Fruit fly (Drosophila melanogaster) whole organism, embryonic: ENCODE data around the gene Rpp30.

Source experiments
- Abd-B ChIP-seq: fragments of 200-800 bp; sonication (Bioruptor generic); optimal IDR thresholded peaks from 2 replicates; lab custom pipeline; 2018; ENCODE audit warnings: missing biosample characterization, mild to moderate bottlenecking, missing genetic modification characterization, moderate library complexity
- Blimp-1 ChIP-seq: fragments of 200-800 bp; sonication (Bioruptor generic); optimal IDR thresholded peaks from 3 replicates; lab custom pipeline; 2018; ENCODE audit warnings: missing biosample characterization, missing genetic modification characterization, mild to moderate bottlenecking, moderate library complexity, missing genetic modification reagents
- BtbVII ChIP-seq: fragments of 200-800 bp; sonication (Bioruptor generic); optimal IDR thresholded peaks from 3 replicates; lab custom pipeline; 2017; ENCODE audit warnings: missing biosample characterization, mild to moderate bottlenecking, missing genetic modification characterization
- CG10209 ChIP-seq: fragments of 200-800 bp; sonication (Bioruptor generic); optimal IDR thresholded peaks from 3 replicates; lab custom pipeline; 2017; ENCODE audit warnings: missing biosample characterization, mild to moderate bottlenecking, missing genetic modification characterization, missing genetic modification reagents
- CG10543 ChIP-seq: fragments of 200-800 bp; sonication (Bioruptor generic); optimal IDR thresholded peaks from 3 replicates; lab custom pipeline; 2017; ENCODE audit warnings: missing biosample characterization, mild to moderate bottlenecking, missing genetic modification characterization, moderate library complexity
- CG12236 ChIP-seq: fragments of 200-800 bp; sonication (Bioruptor generic); optimal IDR thresholded peaks from 2 replicates; lab custom pipeline; 2016; ENCODE audit warnings: missing biosample characterization, missing genetic modification characterization
- CG13123 ChIP-seq: fragments of 200-800 bp; sonication (Bioruptor generic); optimal IDR thresholded peaks from 2 replicates; lab custom pipeline; 2016; ENCODE audit warnings: missing biosample characterization, missing genetic modification characterization
- CG15479 ChIP-seq: fragments of 200-800 bp; sonication (Bioruptor generic); optimal IDR thresholded peaks from 3 replicates; lab custom pipeline; 2019; ENCODE audit warnings: missing biosample characterization, mild to moderate bottlenecking, missing genetic modification characterization, moderate library complexity
- CG15601 ChIP-seq: fragments of 200-800 bp; sonication (Bioruptor generic); optimal IDR thresholded peaks from 3 replicates; lab custom pipeline; 2019; ENCODE audit warnings: missing biosample characterization, mild to moderate bottlenecking, missing genetic modification characterization, moderate library complexity
- CG15696 ChIP-seq: fragments of 200-800 bp; sonication (Bioruptor generic); optimal IDR thresholded peaks from 2 replicates; lab custom pipeline; 2019; ENCODE audit warnings: missing biosample characterization, mild to moderate bottlenecking, missing genetic modification characterization, moderate library complexity
- CG1602 ChIP-seq: fragments of 200-800 bp; sonication (Bioruptor generic); optimal IDR thresholded peaks from 3 replicates; lab custom pipeline; 2016; ENCODE audit warnings: missing biosample characterization, missing genetic modification characterization
- CG17802 ChIP-seq: fragments of 200-800 bp; sonication (Bioruptor generic); optimal IDR thresholded peaks from 2 replicates; lab custom pipeline; 2018; ENCODE audit warnings: missing biosample characterization, mild to moderate bottlenecking, missing genetic modification characterization, moderate library complexity
- CG17829 ChIP-seq: fragments of 200-800 bp; optimal IDR thresholded peaks from 2 replicates; lab custom pipeline; 2019; ENCODE audit warnings: missing biosample characterization, mild to moderate bottlenecking, missing genetic modification characterization, moderate library complexity
- CG1792 ChIP-seq: fragments of 200-800 bp; sonication (Bioruptor generic); optimal IDR thresholded peaks from 2 replicates; lab custom pipeline; 2016; ENCODE audit warnings: missing biosample characterization, missing genetic modification characterization
- CG2116 ChIP-seq: fragments of 200-800 bp; sonication (Bioruptor generic); optimal IDR thresholded peaks from 3 replicates; lab custom pipeline; 2018; ENCODE audit warnings: missing biosample characterization, mild to moderate bottlenecking, missing genetic modification characterization
- CG3065 ChIP-seq: fragments of 200-800 bp; sonication (Bioruptor generic); optimal IDR thresholded peaks from 2 replicates; lab custom pipeline; 2016; ENCODE audit warnings: missing biosample characterization, missing genetic modification characterization
- CG32532 ChIP-seq: fragments of 200-800 bp; sonication (Bioruptor generic); IDR thresholded peaks from 2 replicates; pipeline ENCODE4 v1.3.6; 2022; ENCODE audit warnings: missing biosample characterization, missing genetic modification characterization
- CG8765 ChIP-seq: fragments of 200-800 bp; sonication (Bioruptor generic); IDR thresholded peaks from 2 replicates; pipeline ENCODE4 v1.3.6; 2022; ENCODE audit warnings: missing biosample characterization, missing genetic modification characterization
- Camta ChIP-seq: fragments of 200-800 bp; sonication (Bioruptor generic); optimal IDR thresholded peaks from 2 replicates; lab custom pipeline; 2016; ENCODE audit warnings: missing biosample characterization, missing genetic modification characterization
- Deaf1 ChIP-seq: fragments of 200-800 bp; optimal IDR thresholded peaks from 3 replicates; lab custom pipeline; 2019; ENCODE audit warnings: missing biosample characterization, mild to moderate bottlenecking, missing genetic modification characterization, moderate library complexity
- Dip3 ChIP-seq: fragments of 200-800 bp; sonication (Bioruptor generic); optimal IDR thresholded peaks from 3 replicates; lab custom pipeline; 2016; ENCODE audit warnings: missing biosample characterization, missing genetic modification characterization
- Doc3 ChIP-seq: fragments of 200-800 bp; sonication (Bioruptor generic); IDR thresholded peaks from 3 replicates; pipeline ENCODE4 v1.3.6; 2022; ENCODE audit warnings: missing biosample characterization, missing genetic modification characterization; ENCODE audit not compliant: partially characterized antibody
- Dp ChIP-seq: fragments of 200-800 bp; sonication (Bioruptor generic); optimal IDR thresholded peaks from 2 replicates; lab custom pipeline; 2018; ENCODE audit warnings: missing biosample characterization, mild to moderate bottlenecking, missing genetic modification characterization, moderate library complexity
- ERR ChIP-seq: fragments of 200-800 bp; sonication (Bioruptor generic); optimal IDR thresholded peaks from 2 replicates; lab custom pipeline; 2016; ENCODE audit warnings: missing biosample characterization, missing genetic modification characterization
- Ets97D ChIP-seq: fragments of 200-800 bp; sonication (Bioruptor generic); optimal IDR thresholded peaks from 3 replicates; lab custom pipeline; 2016; ENCODE audit warnings: missing biosample characterization, missing genetic modification characterization
- Fer2 ChIP-seq: fragments of 200-800 bp; sonication (Bioruptor generic); optimal IDR thresholded peaks from 2 replicates; lab custom pipeline; 2018; ENCODE audit warnings: missing biosample characterization, mild to moderate bottlenecking, missing genetic modification characterization, moderate library complexity
- Mrtf ChIP-seq: fragments of 200-800 bp; sonication (Bioruptor generic); IDR thresholded peaks from 3 replicates; pipeline ENCODE4 v1.3.6; 2022; ENCODE audit warnings: missing biosample characterization, missing genetic modification characterization
- Poxn ChIP-seq: fragments of 200-800 bp; sonication (Bioruptor generic); IDR thresholded peaks from 2 replicates; pipeline ENCODE4 v1.3.6; 2022; ENCODE audit warnings: missing biosample characterization, missing genetic modification characterization
- Tbp ChIP-seq: fragments of >200 bp; optimal IDR thresholded peaks from 2 replicates; lab custom pipeline; 2018; ENCODE audit warnings: missing biosample characterization, missing genetic modification characterization
- al ChIP-seq: fragments of 200-800 bp; sonication (Bioruptor generic); IDR thresholded peaks from 2 replicates; pipeline ENCODE4 v1.3.6; 2022; ENCODE audit warnings: missing biosample characterization, missing genetic modification characterization
- ato ChIP-seq: fragments of 200-800 bp; sonication (Bioruptor generic); IDR thresholded peaks from 2 replicates; pipeline ENCODE4 v1.3.6; 2022; ENCODE audit warnings: missing biosample characterization, missing genetic modification characterization; ENCODE audit not compliant: partially characterized antibody
- az2 ChIP-seq: fragments of 200-800 bp; sonication (Bioruptor generic); optimal IDR thresholded peaks from 3 replicates; lab custom pipeline; 2016; ENCODE audit warnings: missing biosample characterization, missing genetic modification characterization
- bab2 ChIP-seq: fragments of 200-800 bp; sonication (Bioruptor generic); optimal IDR thresholded peaks from 2 replicates; lab custom pipeline; 2016; ENCODE audit warnings: missing biosample characterization, missing genetic modification characterization
- bcd ChIP-seq: fragments of 200-800 bp; sonication (Bioruptor generic); optimal IDR thresholded peaks from 2 replicates; lab custom pipeline; 2017; ENCODE audit warnings: missing biosample characterization, mild to moderate bottlenecking, missing genetic modification characterization
- bsh ChIP-seq, 2 experiments: fragments of 200-800 bp; sonication (Bioruptor generic); optimal IDR thresholded peaks; 2 replicates each; lab custom pipeline; 2017 to 2018; ENCODE audit warnings: mild to moderate bottlenecking in 2 of 2, missing biosample characterization in 2 of 2, missing genetic modification characterization in 2 of 2, moderate library complexity in 1 of 2
- chinmo ChIP-seq: fragments of 200-800 bp; sonication (Bioruptor generic); IDR thresholded peaks from 4 replicates; pipeline ENCODE4 v1.3.6; 2022; ENCODE audit warnings: missing biosample characterization, missing genetic modification characterization; ENCODE audit not compliant: partially characterized antibody
- croc ChIP-seq: fragments of 200-800 bp; sonication (Bioruptor generic); conservative IDR thresholded peaks from 3 replicates; pipeline ENCODE4 v1.3.6; 2022; ENCODE audit warnings: missing biosample characterization, missing genetic modification characterization
- eve ChIP-seq, 2 experiments: fragments of >200 bp; optimal IDR thresholded peaks; 2 replicates each; lab custom pipeline; 2017; ENCODE audit warnings: missing biosample characterization in 2 of 2, missing genetic modification characterization in 2 of 2
- ftz-f1 ChIP-seq: fragments of 200-800 bp; sonication (Bioruptor generic); optimal IDR thresholded peaks from 2 replicates; lab custom pipeline; 2016; ENCODE audit warnings: missing biosample characterization, missing genetic modification characterization
- gcm ChIP-seq: fragments of 200-800 bp; sonication (Bioruptor generic); optimal IDR thresholded peaks from 2 replicates; lab custom pipeline; 2019; ENCODE audit warnings: missing biosample characterization, mild to moderate bottlenecking, missing genetic modification characterization, moderate library complexity
- ind ChIP-seq: fragments of 200-800 bp; sonication (Bioruptor generic); optimal IDR thresholded peaks from 3 replicates; lab custom pipeline; 2016; ENCODE audit warnings: missing biosample characterization, missing genetic modification characterization
- ken ChIP-seq: fragments of 200-800 bp; sonication (Bioruptor generic); IDR thresholded peaks from 3 replicates; pipeline ENCODE4 v1.3.6; 2022; ENCODE audit warnings: missing biosample characterization, missing genetic modification characterization
- oc ChIP-seq: fragments of 200-800 bp; sonication (Bioruptor generic); optimal IDR thresholded peaks from 2 replicates; lab custom pipeline; 2018; ENCODE audit warnings: missing biosample characterization, mild to moderate bottlenecking, missing genetic modification characterization, moderate library complexity
- odd ChIP-seq: fragments of 200-800 bp; sonication (Bioruptor generic); optimal IDR thresholded peaks from 2 replicates; lab custom pipeline; 2017; ENCODE audit warnings: missing biosample characterization, mild to moderate bottlenecking, missing genetic modification characterization
- pfk ChIP-seq: fragments of 200-800 bp; sonication (Bioruptor generic); optimal IDR thresholded peaks from 2 replicates; lab custom pipeline; 2018; ENCODE audit warnings: missing biosample characterization, mild to moderate bottlenecking, missing genetic modification characterization, moderate library complexity
- pros ChIP-seq: fragments of 200-800 bp; sonication (Bioruptor generic); optimal IDR thresholded peaks from 3 replicates; lab custom pipeline; 2019; ENCODE audit warnings: missing biosample characterization, mild to moderate bottlenecking, missing genetic modification characterization, moderate library complexity
- row ChIP-seq: fragments of 200-800 bp; sonication (Bioruptor generic); IDR thresholded peaks from 3 replicates; pipeline ENCODE4 v1.3.6; 2022; ENCODE audit warnings: missing biosample characterization, missing genetic modification characterization
- slbo ChIP-seq: fragments of 200-800 bp; sonication (Bioruptor generic); IDR thresholded peaks from 2 replicates; pipeline ENCODE4 v1.3.6; 2022; ENCODE audit warnings: missing biosample characterization, missing genetic modification characterization
- unc-4 ChIP-seq: fragments of 200-800 bp; sonication (Bioruptor generic); IDR thresholded peaks from 2 replicates; pipeline ENCODE4 v1.3.6; 2022; ENCODE audit warnings: missing biosample characterization, missing genetic modification characterization; ENCODE audit not compliant: partially characterized antibody
- usp ChIP-seq: fragments of >200 bp; optimal IDR thresholded peaks from 2 replicates; lab custom pipeline; 2017; ENCODE audit warnings: missing biosample characterization, missing genetic modification characterization

Rpp30 gene

dm6 chr2L:285596-286023 lies 33.4 kb upstream of the Rpp30 start (continued):
- TF ChIP-seq Ets97D (GFP tag; lab: Kevin White, UChicago): peak; percentile 76
- TF ChIP-seq bab2 (GFP tag; lab: Kevin White, UChicago): peak; percentile 36
- TF ChIP-seq chinmo: peak; percentile 5; the same call in 1 of the 4 replicates
- TF ChIP-seq Abd-B: no peak
- TF ChIP-seq CG10543: peak; percentile 35
- TF ChIP-seq Poxn (GFP tag; lab: Robert Waterston, UW): no peak
- no peak for TF ChIP-seq ERR (GFP tag; lab: Kevin White, UChicago)
- peak; percentile 56 for TF ChIP-seq gcm
- TF ChIP-seq ind (GFP tag; lab: Kevin White, UChicago): peak; percentile 35
- 0 out of 3 replicates have a peak, but pooled peaks have one; percentile 29 for TF ChIP-seq ken (GFP tag; lab: Robert Waterston, UW)
- TF ChIP-seq oc (tag; lab: Kevin White, UChicago): peak; percentile 1
- peak; percentile 61 for TF ChIP-seq slbo (GFP tag; lab: Robert Waterston, UW)
- TF ChIP-seq CG3065 (GFP tag; lab: Kevin White, UChicago): peak; percentile 60
- peak; percentile 4 for TF ChIP-seq pfk
- peak; percentile 25 for TF ChIP-seq CG17802 (tag; lab: Kevin White, UChicago)
- TF ChIP-seq Fer2 (tag; lab: Kevin White, UChicago): no peak
- peak; percentile 17 for TF ChIP-seq CG10209 (GFP tag; lab: Kevin White, UChicago)
- TF ChIP-seq bsh (GFP tag; optimal IDR thresholded peaks at IDR 0.05; lab: Kevin White, UChicago): peak in 1 of 2 experiments; percentile 60
- TF ChIP-seq CG2116 (GFP tag; lab: Kevin White, UChicago): peak; percentile 71
- TF ChIP-seq CG15601 (tag; lab: Kevin White, UChicago): peak; percentile 46
- TF ChIP-seq Doc3: no peak
- TF ChIP-seq eve (GFP tag; optimal IDR thresholded peaks at IDR 0.05; lab: Kevin White, UChicago): no peak
- peak; percentile 66 for TF ChIP-seq CG32532 (GFP tag; lab: Robert Waterston, UW)
- no peak for TF ChIP-seq usp (GFP tag; lab: Kevin White, UChicago)
- TF ChIP-seq CG17829 (tag; lab: Kevin White, UChicago): peak; percentile 63
- TF ChIP-seq Dip3 (GFP tag; lab: Kevin White, UChicago): peak; percentile 54
- peak; percentile 70 for TF ChIP-seq Deaf1 (tag; lab: Kevin White, UChicago)
- TF ChIP-seq Blimp-1: peak; percentile 41
- TF ChIP-seq CG15696 (tag; lab: Kevin White, UChicago): peak; percentile 7
- no peak for TF ChIP-seq CG8765 (GFP tag; lab: Robert Waterston, UW)
- peak; percentile 48; the same call in 1 of the 2 replicates for TF ChIP-seq ato (GFP tag; lab: Robert Waterston, UW)
- TF ChIP-seq BtbVII (GFP tag; lab: Kevin White, UChicago): peak; percentile 1
- 0 out of 2 replicates have a peak, but pooled peaks have one; percentile 33 for TF ChIP-seq al
- TF ChIP-seq Camta (GFP tag; lab: Kevin White, UChicago): no peak
- no peak for TF ChIP-seq Tbp (GFP tag; lab: Kevin White, UChicago)
- no peak for TF ChIP-seq CG1602 (GFP tag; lab: Kevin White, UChicago)
- TF ChIP-seq unc-4 (GFP tag; lab: Robert Waterston, UW): peak; percentile 43; the same call in 1 of the 2 replicates
- peak; percentile 64 for TF ChIP-seq ftz-f1
- peak; percentile 42 for TF ChIP-seq az2 (GFP tag; lab: Kevin White, UChicago)
- TF ChIP-seq pros (GFP tag; lab: Kevin White, UChicago): no peak
- TF ChIP-seq row (GFP tag; lab: Robert Waterston, UW): peak; percentile 73
- peak; percentile 31 for TF ChIP-seq Dp
- TF ChIP-seq CG1792 (GFP tag; lab: Kevin White, UChicago): peak; percentile 40
- TF ChIP-seq bcd (GFP tag; lab: Kevin White, UChicago): peak; percentile 5
- TF ChIP-seq Mrtf (GFP tag; lab: Robert Waterston, UW): no peak
- TF ChIP-seq odd (GFP tag; lab: Kevin White, UChicago): peak; percentile 43
- TF ChIP-seq croc (GFP tag; lab: Robert Waterston, UW): no peak
- no peak for TF ChIP-seq CG13123
- no peak for TF ChIP-seq CG12236 (GFP tag; lab: Kevin White, UChicago)
- no peak for TF ChIP-seq CG15479 (GFP tag; lab: Kevin White, UChicago)
